Fruit fly (Drosophila melanogaster) whole organism, wandering third instar larva: ENCODE data around the gene RpL8.

ENCODE experiments used
- CG9705 ChIP-seq: fragments of 200-800 bp; sonication (Bioruptor generic); optimal IDR thresholded peaks from 2 replicates; lab custom pipeline; 2018; ENCODE audit warnings: missing biosample characterization, mild to moderate bottlenecking, missing genetic modification characterization
- Myc ChIP-seq: fragments of >200 bp; optimal IDR thresholded peaks from 2 replicates; lab custom pipeline; 2017
- brk ChIP-seq: fragments of 200-800 bp; sonication (Bioruptor generic); optimal IDR thresholded peaks from 2 replicates; lab custom pipeline; 2016; ENCODE audit warnings: missing biosample characterization, mild to moderate bottlenecking, missing genetic modification characterization
- h ChIP-seq: fragments of 200-800 bp; sonication (Bioruptor generic); optimal IDR thresholded peaks from 3 replicates; lab custom pipeline; 2016; ENCODE audit warnings: missing biosample characterization, mild to moderate bottlenecking, missing genetic modification characterization
- lola ChIP-seq: fragments of >200 bp; optimal IDR thresholded peaks from 2 replicates; lab custom pipeline; 2017; ENCODE audit warnings: missing biosample characterization, missing genetic modification characterization
- pan ChIP-seq: fragments of >200 bp; optimal IDR thresholded peaks from 2 replicates; lab custom pipeline; 2017
- psq ChIP-seq: fragments of 200-800 bp; sonication (Bioruptor generic); optimal IDR thresholded peaks from 3 replicates; lab custom pipeline; 2017; ENCODE audit warnings: missing biosample characterization, mild to moderate bottlenecking, missing genetic modification characterization, moderate library complexity
- rgr ChIP-seq: fragments of 200-800 bp; sonication (Bioruptor generic); optimal IDR thresholded peaks from 3 replicates; lab custom pipeline; 2016; ENCODE audit warnings: missing biosample characterization, mild to moderate bottlenecking, missing genetic modification characterization
- sv ChIP-seq: fragments of 200-800 bp; sonication (Bioruptor generic); optimal IDR thresholded peaks from 3 replicates; lab custom pipeline; 2016; ENCODE audit warnings: missing biosample characterization, missing genetic modification characterization
- usp ChIP-seq: fragments of >200 bp; optimal IDR thresholded peaks from 2 replicates; lab custom pipeline; 2017; ENCODE audit warnings: missing biosample characterization, missing genetic modification characterization

DNA sequence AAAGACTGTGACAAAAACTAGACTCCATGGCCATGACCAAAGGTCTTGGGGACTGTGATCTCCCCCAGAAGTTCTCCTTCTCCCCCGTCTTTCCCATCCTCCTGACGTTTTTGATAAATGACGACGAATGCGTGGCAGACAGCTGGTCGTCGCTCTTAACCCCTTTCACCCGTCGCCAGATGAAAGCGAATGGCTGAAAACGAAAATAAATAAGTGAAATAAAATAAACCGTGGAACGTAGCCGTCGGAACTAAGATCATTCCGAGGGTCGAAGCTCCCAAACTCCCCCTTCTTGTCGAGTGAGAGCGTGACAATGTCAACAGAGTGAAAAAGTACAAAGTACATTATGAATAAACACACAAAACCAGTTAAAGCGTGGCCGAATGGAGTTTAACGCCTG lies 41.3 kb upstream of the RpL8 start:
- TF ChIP-seq sv (GFP tag; lab: Kevin White, UChicago) (no peak), usp (GFP tag; lab: Kevin White, UChicago) (no peak), Myc (lab: Kevin White, UChicago) (no peak), CG9705 (GFP tag; lab: Kevin White, UChicago) (no peak), psq (GFP tag; lab: Kevin White, UChicago) (peak; percentile 32), h (GFP tag; lab: Kevin White, UChicago) (peak; percentile 29), lola (no peak), pan (lab: Kevin White, UChicago) (no peak), brk (GFP tag; lab: Kevin White, UChicago) (no peak), rgr (GFP tag; lab: Kevin White, UChicago) (no peak)
